Worm (Caenorhabditis elegans): Measurements from ENCODE around the gene C49H3.4.

ce11 chrIV:7958092-7958491 is 43.0 kb downstream of the C49H3.4 start:
- no peak for TF ChIP-seq ama-1 (optimal IDR thresholded peaks at IDR 0.05)
- TF ChIP-seq ceh-31 (tag; optimal IDR thresholded peaks at IDR 0.05): no peak
- no peak for TF ChIP-seq sox-2 (GFP tag; IDR thresholded peaks at IDR 0.05)
- no peak for TF ChIP-seq pha-4 (tag; optimal IDR thresholded peaks at IDR 0.05)
